Worm (Caenorhabditis elegans) whole organism, L4/young adult: ENCODE measurements around the gene M18.3.

Experiments used
- W03F9.2 ChIP-seq: fragments of 150-350 bp; optimal IDR thresholded peaks from 2 replicates; lab custom pipeline; 2014; ENCODE audit warnings: missing biosample characterization, missing genetic modification characterization
- dao-5 ChIP-seq: sonication (generic microtip); optimal IDR thresholded peaks from 2 replicates; lab custom pipeline; 2016; ENCODE audit warnings: missing genotype, missing genetic modification characterization, moderate library complexity, missing compliant biosample characterization
- him-1 ChIP-seq: sonication (generic microtip); optimal IDR thresholded peaks from 2 replicates; lab custom pipeline; 2016; ENCODE audit warnings: missing genotype, missing genetic modification reagents, missing genetic modification characterization, missing compliant biosample characterization

- TF ChIP-seq him-1 (tag; lab: Kevin White, UChicago) (no peak), dao-5 (tag; lab: Kevin White, UChicago) (no peak), W03F9.2 (no peak)
Observed at ce11 chrIV:12113056-12113455, 7.4 kb downstream of the M18.3 start.
